Worm (Caenorhabditis elegans) whole organism, L4/young adult: Measurements from ENCODE around the gene C32D5.14.

ENCODE experiments used
- W03F9.2 ChIP-seq: fragments of 150-350 bp; optimal IDR thresholded peaks from 2 replicates; lab custom pipeline; 2014; ENCODE audit warnings: missing biosample characterization, missing genetic modification characterization
- dao-5 ChIP-seq: sonication (generic microtip); optimal IDR thresholded peaks from 2 replicates; lab custom pipeline; 2016; ENCODE audit warnings: missing genotype, missing genetic modification characterization, moderate library complexity, missing compliant biosample characterization
- him-1 ChIP-seq: sonication (generic microtip); optimal IDR thresholded peaks from 2 replicates; lab custom pipeline; 2016; ENCODE audit warnings: missing genotype, missing genetic modification reagents, missing genetic modification characterization, missing compliant biosample characterization

C32D5.14 gene

ce11 chrII:6346551-6347079 is 11.3 kb downstream of the C32D5.14 start:
- TF ChIP-seq W03F9.2 (tag; lab: Kevin White, UChicago) (no peak), him-1 (tag; lab: Kevin White, UChicago) (no peak), dao-5 (tag; lab: Kevin White, UChicago) (no peak)

DNA sequence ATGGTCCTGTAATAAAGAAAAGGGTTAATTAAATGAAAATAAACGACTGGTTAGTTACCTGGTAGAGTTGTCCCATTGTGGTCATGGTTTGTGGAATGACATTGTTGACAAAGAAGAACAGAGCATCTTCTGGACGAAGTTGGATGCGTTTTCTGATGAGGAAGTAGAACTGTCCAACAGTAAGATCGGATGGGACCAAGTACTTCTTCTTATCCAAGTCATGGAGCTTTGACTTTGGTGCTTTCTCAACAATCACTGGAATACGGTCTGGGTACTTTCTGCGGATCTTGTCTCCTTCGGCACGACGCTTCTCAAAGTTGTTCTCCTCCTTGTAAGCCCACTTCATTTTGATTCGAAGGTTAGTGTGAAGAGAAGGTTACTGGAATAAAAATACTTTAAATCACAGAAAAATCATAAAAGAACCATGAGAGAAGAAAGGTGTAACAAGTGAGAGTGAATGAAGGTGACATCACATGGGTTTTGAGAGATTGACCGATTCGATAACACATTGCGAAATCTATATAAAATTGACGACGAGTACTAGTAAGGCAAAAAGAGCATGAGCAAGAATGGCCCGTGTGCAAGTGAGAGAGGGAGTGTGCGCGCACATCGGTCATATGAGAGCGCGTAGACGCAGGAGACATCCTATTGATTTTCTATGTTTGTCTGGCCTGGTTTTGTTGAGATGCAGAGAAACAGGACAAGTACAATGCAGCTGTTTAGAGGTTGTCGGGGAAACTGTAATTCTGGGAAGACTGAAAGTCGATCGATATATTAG is 12.2 kb downstream of the C32D5.14 start, which contains the start of gene lgg-1:
lgg-1 (minus strand) TSS at position 379 of the 778 bp plus-strand sequence.
- TF ChIP-seq him-1 (tag; lab: Kevin White, UChicago) (no peak), W03F9.2 (tag; lab: Kevin White, UChicago) (no peak), dao-5 (tag; lab: Kevin White, UChicago) (no peak)

DNA sequence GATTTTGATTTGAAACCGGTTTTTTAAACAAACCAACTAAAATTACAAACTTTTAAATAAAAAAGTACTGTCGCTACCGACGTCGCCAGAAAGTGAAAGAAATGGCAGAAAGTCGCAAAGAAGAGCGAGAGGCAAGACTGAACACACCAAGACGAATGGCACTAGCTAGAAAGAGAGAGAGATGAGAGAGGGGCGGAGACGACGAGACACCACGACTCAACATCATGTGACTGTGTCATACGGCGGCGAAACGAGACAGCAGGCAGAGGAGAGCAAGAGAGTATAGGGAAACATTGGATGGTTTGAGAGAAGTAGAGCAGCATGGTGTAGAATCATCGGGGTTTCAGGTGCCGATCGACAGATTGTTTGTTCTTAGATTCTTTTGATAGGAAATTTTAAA is 13.1 kb downstream of the C32D5.14 start:
- peak; percentile 18 for TF ChIP-seq him-1 (tag; lab: Kevin White, UChicago)
- peak; percentile 78 for TF ChIP-seq dao-5 (tag; lab: Kevin White, UChicago)
- peak; percentile 66 for TF ChIP-seq W03F9.2 (tag; lab: Kevin White, UChicago)

- TF ChIP-seq dao-5 (tag; lab: Kevin White, UChicago) (no peak), W03F9.2 (tag; lab: Kevin White, UChicago) (no peak), him-1 (tag; lab: Kevin White, UChicago) (no peak)
Observed at ce11 chrII:6349968-6350367, 14.7 kb downstream of the C32D5.14 start.

ce11 chrII:6351887-6352286 is 16.6 kb downstream of the C32D5.14 start, which contains the start of gene C32D5.10:
TSS of gene C32D5.10 (minus strand) at chrII:6351987.
- no peak for TF ChIP-seq W03F9.2 (tag; lab: Kevin White, UChicago)
- no peak for TF ChIP-seq him-1 (tag; lab: Kevin White, UChicago)
- TF ChIP-seq dao-5 (tag; lab: Kevin White, UChicago): no peak

DNA sequence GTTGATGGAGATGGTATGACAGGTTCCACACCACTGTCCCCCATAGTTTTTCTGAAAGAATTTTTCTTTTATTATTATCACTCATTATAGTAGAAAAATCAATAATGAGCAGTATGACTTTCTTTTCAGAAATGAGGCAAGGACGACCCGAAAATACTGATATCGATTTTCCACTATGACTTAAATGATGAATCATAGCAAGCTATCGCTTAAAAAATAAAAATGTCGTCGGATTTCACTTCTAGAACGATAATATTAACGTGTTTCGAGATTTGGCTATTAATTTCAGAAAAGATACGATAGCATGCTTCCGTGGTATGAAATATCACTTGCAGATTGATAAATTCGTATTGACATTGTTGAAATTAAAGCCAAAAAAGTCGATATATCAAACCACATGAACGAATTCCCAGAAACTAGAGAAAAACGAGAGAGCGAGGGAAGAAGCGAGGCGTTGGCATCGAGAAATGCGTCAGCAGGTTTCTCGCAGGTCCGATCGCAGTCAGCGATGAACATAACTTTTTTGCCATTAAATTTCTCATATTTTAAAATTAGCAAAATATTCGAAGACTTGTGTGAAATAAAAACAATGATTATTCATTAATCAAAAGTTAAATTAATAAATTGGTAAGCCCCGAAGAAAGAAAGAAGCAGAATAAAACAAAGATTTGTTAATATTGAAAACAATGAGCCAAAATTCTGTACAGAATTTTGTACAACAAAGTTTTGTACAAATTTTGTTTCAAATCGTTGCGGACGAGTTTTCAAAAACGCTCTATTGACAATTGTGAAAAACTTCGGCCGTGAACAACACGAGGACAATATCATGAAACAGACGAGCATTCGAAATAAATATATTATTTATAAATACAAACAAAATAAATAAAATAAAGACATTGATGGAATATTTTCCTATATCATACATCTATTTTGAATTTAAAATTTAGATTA is 20.4 kb downstream of the C32D5.14 start, which contains the start of gene C32D5.11:
C32D5.11 (minus strand) TSS at position 51 of the 951 bp plus-strand sequence.
- no peak for TF ChIP-seq him-1 (tag; lab: Kevin White, UChicago)
- TF ChIP-seq W03F9.2 (tag; lab: Kevin White, UChicago): peak; percentile 73
- no peak for TF ChIP-seq dao-5 (tag; lab: Kevin White, UChicago)

DNA sequence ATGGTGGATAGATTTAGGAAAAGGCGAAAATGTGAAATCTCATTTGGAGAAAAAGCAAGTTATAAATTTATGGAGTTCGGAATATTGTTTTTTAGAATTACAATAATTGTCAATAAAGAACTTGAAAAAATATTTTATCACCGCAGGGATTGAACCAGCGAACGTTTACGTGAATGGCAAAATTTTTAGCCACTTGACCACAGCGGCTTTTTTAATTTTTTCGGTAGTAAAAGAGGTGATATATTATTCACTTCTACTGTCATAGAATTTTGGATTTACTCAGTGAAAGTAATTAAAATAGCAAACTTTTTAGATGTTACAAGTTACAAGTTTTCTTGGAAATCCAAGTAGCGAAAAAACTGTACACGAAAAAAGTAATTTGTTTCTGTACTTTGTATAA is 22.9 kb downstream of the C32D5.14 start:
- no peak for TF ChIP-seq W03F9.2 (tag; lab: Kevin White, UChicago)

DNA sequence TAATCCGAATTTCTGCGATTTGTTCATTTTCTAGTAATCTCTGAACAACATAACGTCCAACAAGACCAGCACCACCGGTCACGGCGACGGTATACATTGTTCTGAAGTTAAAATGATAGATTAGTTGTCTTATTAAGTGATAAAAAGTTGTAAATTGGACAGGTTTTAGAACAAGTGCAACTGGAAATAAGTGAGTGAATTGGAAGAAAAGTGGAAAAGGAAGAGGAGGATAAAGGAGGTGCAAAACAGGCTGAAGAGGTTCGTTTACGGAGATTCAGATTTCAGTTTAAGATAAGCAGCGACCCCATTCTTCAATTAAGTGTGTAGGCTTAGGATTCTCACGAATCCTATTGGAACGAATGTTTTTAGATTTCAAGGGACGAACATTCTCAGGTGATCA is 23.6 kb downstream of the C32D5.14 start, which contains the start of gene C32D5.12:
C32D5.12 (minus strand) TSS at position 101 of the 400 bp plus-strand sequence.
- TF ChIP-seq dao-5 (tag; lab: Kevin White, UChicago) (no peak), W03F9.2 (tag; lab: Kevin White, UChicago) (no peak), him-1 (tag; lab: Kevin White, UChicago) (no peak)

DNA sequence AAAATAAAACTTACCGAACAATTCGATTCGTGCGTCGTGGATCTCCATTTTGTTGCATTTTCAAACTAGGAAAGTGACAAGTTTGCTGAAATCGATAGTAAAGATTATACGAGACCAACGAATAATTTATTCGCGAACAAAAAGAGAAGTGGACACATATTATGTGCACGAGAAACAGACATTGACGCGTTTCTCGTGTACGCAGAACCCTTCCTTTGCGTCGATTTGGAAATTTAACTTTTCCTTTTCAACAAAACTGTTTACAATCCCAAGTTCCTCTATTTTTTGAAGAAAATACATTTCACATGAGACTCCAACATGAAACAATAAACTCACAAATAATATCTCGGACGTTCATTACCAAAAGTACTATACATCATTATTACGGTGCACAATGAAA is 25.5 kb downstream of the C32D5.14 start, which contains the start of gene K10B2.4:
K10B2.4 (minus strand) TSS at position 138 of the 400 bp plus-strand sequence.
- no peak for TF ChIP-seq dao-5 (tag; lab: Kevin White, UChicago)
- TF ChIP-seq W03F9.2 (tag; lab: Kevin White, UChicago): peak; percentile 72

ce11 chrII:6365237-6365815 is 30.0 kb downstream of the C32D5.14 start, which contains the start of the genes ani-2 and clec-88:
TSS of gene ani-2 (minus strand) at chrII:6365367.
TSS of gene clec-88 (plus strand) at chrII:6365722.
- TF ChIP-seq dao-5 (tag; lab: Kevin White, UChicago): no peak
- no peak for TF ChIP-seq W03F9.2 (tag; lab: Kevin White, UChicago)
- TF ChIP-seq him-1 (tag; lab: Kevin White, UChicago): no peak

DNA sequence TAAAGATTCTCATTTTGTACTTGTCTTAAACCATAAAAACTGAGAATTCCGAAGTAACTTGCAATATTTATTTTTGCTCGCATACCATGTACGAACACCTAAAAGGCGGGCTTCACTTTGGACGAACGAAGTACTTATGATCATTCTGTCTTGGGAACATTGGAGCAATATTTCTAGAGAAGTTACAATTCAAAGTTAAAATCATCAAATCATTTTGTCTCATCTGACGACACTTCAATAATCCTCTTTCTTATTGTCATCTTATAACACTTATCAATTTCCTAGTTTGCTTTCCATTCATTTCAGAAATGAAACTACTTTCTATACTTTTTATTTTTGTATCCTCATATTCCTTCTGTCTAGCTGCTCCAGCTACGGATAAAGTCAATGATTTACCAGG is 31.4 kb downstream of the C32D5.14 start, which contains the start of gene ctsa-4.1:
ctsa-4.1 (plus strand) TSS at position 301 of the 400 bp plus-strand sequence.
- TF ChIP-seq W03F9.2 (tag; lab: Kevin White, UChicago): no peak
- TF ChIP-seq him-1 (tag; lab: Kevin White, UChicago): no peak
- no peak for TF ChIP-seq dao-5 (tag; lab: Kevin White, UChicago)

DNA sequence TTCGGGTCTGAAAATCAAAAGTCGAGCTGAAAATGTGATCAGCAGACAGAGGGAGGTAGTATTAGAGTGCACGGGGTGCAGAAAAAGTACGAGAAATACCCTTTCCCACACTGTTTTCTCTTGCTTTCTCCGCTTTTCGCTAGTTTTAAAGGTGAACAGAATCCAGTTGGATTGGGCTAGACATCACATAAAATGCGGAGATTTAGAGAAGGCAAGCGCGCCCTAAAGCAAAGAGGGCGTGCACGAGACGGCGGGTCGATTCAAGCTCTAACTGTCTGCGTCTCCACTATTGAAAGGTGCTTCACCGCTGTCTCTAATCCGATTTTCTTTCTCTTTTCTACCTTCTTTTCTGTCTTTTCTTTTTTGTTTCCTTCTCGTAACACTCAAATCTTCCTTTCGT is 34.8 kb downstream of the C32D5.14 start:
- TF ChIP-seq him-1 (tag; lab: Kevin White, UChicago): no peak
- no peak for TF ChIP-seq dao-5 (tag; lab: Kevin White, UChicago)
- TF ChIP-seq W03F9.2 (tag; lab: Kevin White, UChicago): peak; percentile 81
